Worm (Caenorhabditis elegans): Measurements from ENCODE around the gene M79.2.

DNA sequence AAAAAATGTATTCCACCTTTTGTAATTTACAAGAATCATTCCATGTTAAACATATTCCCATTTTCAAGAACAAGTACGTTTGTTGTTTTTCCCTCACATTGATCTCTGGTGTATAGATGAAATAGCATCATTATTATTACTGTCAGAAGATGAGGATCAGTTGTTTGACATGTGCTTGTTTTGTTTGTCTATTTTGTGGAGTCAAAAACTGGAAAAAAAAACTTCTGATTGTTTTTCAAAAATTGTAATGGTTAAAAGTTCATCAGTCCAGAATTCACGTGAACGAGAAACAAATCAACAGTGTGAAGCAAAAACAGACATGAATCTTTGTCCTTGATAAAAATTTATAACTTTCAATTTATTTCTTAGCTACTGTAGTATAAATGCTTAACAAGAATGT lies 2.3 kb upstream of the M79.2 start:
- no peak for TF ChIP-seq K09A11.1 (tag; optimal IDR thresholded peaks at IDR 0.05; ENCODE audit: insufficient read depth)
- TF ChIP-seq ceh-30 (tag; optimal IDR thresholded peaks at IDR 0.05): no peak
- no peak for TF ChIP-seq unc-42 (tag; optimal IDR thresholded peaks at IDR 0.05)
- no peak for TF ChIP-seq nhr-232 (tag; optimal IDR thresholded peaks at IDR 0.05)
- no peak for TF ChIP-seq ceh-45 (GFP tag; IDR thresholded peaks at IDR 0.05)
- no peak for TF ChIP-seq pax-1 (tag; optimal IDR thresholded peaks at IDR 0.05)
- no peak for TF ChIP-seq eyg-1 (tag; optimal IDR thresholded peaks at IDR 0.05)
- TF ChIP-seq pag-3 (tag; optimal IDR thresholded peaks at IDR 0.05; ENCODE audit: borderline replicate concordance): no peak
- TF ChIP-seq tbx-2 (tag; optimal IDR thresholded peaks at IDR 0.05): no peak
- no peak for TF ChIP-seq madf-2 (tag; optimal IDR thresholded peaks at IDR 0.05)
- no peak for TF ChIP-seq nfya-1 (tag; optimal IDR thresholded peaks at IDR 0.05)
- TF ChIP-seq ets-4 (tag; optimal IDR thresholded peaks at IDR 0.05): no peak
- no peak for TF ChIP-seq fkh-10 (GFP tag; optimal IDR thresholded peaks at IDR 0.05)
- no peak for TF ChIP-seq hlh-6 (tag; optimal IDR thresholded peaks at IDR 0.05)

Measured in whole organism, late embryonic.